Fruit fly (Drosophila melanogaster): ENCODE measurements around the gene CG10650.

- TF ChIP-seq EcR (GFP tag; optimal IDR thresholded peaks at IDR 0.05) (no peak), CG8478 (optimal IDR thresholded peaks at IDR 0.05) (no peak), pan (optimal IDR thresholded peaks at IDR 0.05) (no peak), Dll (optimal IDR thresholded peaks at IDR 0.05) (no peak), usp (GFP tag; optimal IDR thresholded peaks at IDR 0.05) (no peak)
Observed at dm6 chr2L:19027246-19027886, 31.6 kb upstream of the CG10650 start, which contains the start of gene Sidpn.
